Worm (Caenorhabditis elegans): ENCODE data around the gene aps-1.
A peak's percentile ranks its signal among the peaks of the same experiment; 100 is the strongest.

Gene aps-1

DNA sequence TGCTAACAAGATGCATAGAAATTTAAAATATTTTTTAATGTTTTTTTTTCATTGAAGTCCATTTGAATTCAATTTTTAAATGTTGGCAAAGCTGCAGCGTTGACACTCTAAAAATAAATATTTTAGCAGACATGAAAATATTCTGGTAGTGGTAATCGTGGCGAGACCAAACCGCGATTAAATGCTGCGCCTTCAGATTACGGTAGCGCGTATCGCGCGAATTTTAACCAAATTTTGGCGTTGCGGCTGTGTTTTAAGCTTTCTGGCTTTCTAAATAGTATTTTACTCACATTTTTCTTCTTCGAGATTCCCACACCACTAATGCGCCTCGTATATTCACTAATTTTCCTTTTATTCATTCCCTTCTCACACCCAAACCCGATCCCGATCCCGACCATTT lies 21.7 kb upstream of the aps-1 start, which contains the start of gene cpg-4:
Gene cpg-4 (plus strand): TSS at position 303 of the 400 bp plus-strand sequence.
- no peak for TF ChIP-seq dve-1 (tag; optimal IDR thresholded peaks at IDR 0.05)
- no peak for TF ChIP-seq C08G9.2 (tag; optimal IDR thresholded peaks at IDR 0.05)
- no peak for TF ChIP-seq sox-4 (tag; optimal IDR thresholded peaks at IDR 0.05)
- no peak for TF ChIP-seq ceh-14 (tag; optimal IDR thresholded peaks at IDR 0.05)
- TF ChIP-seq K09A11.1 (tag; optimal IDR thresholded peaks at IDR 0.05; ENCODE audit: insufficient read depth) = no peak
- no peak for TF ChIP-seq zip-5 (tag; optimal IDR thresholded peaks at IDR 0.05)
- no peak for TF ChIP-seq unc-86 (tag; optimal IDR thresholded peaks at IDR 0.05)
- no peak for TF ChIP-seq rnt-1 (tag; optimal IDR thresholded peaks at IDR 0.05)

DNA sequence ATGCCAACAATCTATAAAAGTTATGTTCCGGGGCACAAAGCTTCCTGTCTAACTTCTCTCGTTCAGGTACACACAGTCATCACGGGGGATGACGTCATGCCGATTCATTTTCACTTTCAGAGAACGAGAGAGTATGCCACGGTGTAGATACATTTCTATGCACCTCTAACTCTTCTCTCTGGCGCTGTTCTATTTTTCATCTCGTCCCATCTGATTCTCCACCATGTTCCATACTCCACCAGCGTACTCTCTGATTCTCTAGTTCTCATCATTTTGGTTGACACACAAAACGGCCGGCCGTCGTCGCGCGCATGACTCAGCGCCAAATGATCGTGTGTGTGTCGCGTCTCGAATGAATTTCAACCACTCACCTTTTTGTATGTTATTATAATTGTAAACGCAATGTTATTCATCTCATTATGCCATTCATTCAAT lies 17.4 kb upstream of the aps-1 start:
- peak; percentile 83 for TF ChIP-seq ceh-31 (tag; optimal IDR thresholded peaks at IDR 0.05)
- TF ChIP-seq pqm-1 (tag; optimal IDR thresholded peaks at IDR 0.05) = peak; percentile 50
- no peak for TF ChIP-seq syd-9 (tag; optimal IDR thresholded peaks at IDR 0.05)
- no peak for TF ChIP-seq pha-2 (tag; optimal IDR thresholded peaks at IDR 0.05)
- peak; percentile 40 for TF ChIP-seq ceh-34 (tag; optimal IDR thresholded peaks at IDR 0.05)
- peak; percentile 52 for TF ChIP-seq C08G9.2 (tag; optimal IDR thresholded peaks at IDR 0.05)
- TF ChIP-seq elt-4 (tag; optimal IDR thresholded peaks at IDR 0.05) = no peak
- TF ChIP-seq hlh-13 (GFP tag; optimal IDR thresholded peaks at IDR 0.05) = no peak
- TF ChIP-seq npax-4 (tag; optimal IDR thresholded peaks at IDR 0.05) = no peak
- TF ChIP-seq ahr-1 (tag; optimal IDR thresholded peaks at IDR 0.05) = no peak
- TF ChIP-seq ceh-30 (tag; optimal IDR thresholded peaks at IDR 0.05) = no peak
- no peak for TF ChIP-seq madf-2 (tag; optimal IDR thresholded peaks at IDR 0.05)
- TF ChIP-seq pag-3 (tag; optimal IDR thresholded peaks at IDR 0.05; ENCODE audit: borderline replicate concordance) = no peak
- peak; percentile 25 for TF ChIP-seq ref-2 (tag; optimal IDR thresholded peaks at IDR 0.05)
- TF ChIP-seq C38D4.7 (GFP tag; optimal IDR thresholded peaks at IDR 0.05) = no peak
- TF ChIP-seq unc-42 (tag; optimal IDR thresholded peaks at IDR 0.05) = peak; percentile 40
- peak; percentile 70 for TF ChIP-seq tbx-2 (tag; optimal IDR thresholded peaks at IDR 0.05)
- no peak for TF ChIP-seq ceh-14 (tag; optimal IDR thresholded peaks at IDR 0.05)
- no peak for TF ChIP-seq unc-3 (GFP tag; conservative IDR thresholded peaks at IDR 0.05)
- TF ChIP-seq unc-3 (tag; optimal IDR thresholded peaks at IDR 0.05) = no peak
- no peak for TF ChIP-seq zip-5 (tag; optimal IDR thresholded peaks at IDR 0.05)
- TF ChIP-seq hlh-15 (tag; optimal IDR thresholded peaks at IDR 0.05) = no peak
- TF ChIP-seq sox-4 (tag; optimal IDR thresholded peaks at IDR 0.05) = no peak
- no peak for TF ChIP-seq lin-11 (tag; optimal IDR thresholded peaks at IDR 0.05)
- TF ChIP-seq F13H6.1 (tag; optimal IDR thresholded peaks at IDR 0.05) = peak; percentile 73
- no peak for TF ChIP-seq mec-3 (tag; optimal IDR thresholded peaks at IDR 0.05; ENCODE audit: borderline replicate concordance)
- no peak for TF ChIP-seq odd-2 (tag; optimal IDR thresholded peaks at IDR 0.05)
- TF ChIP-seq fax-1 (tag; optimal IDR thresholded peaks at IDR 0.05) = peak; percentile 22
- no peak for TF ChIP-seq che-1 (tag; optimal IDR thresholded peaks at IDR 0.05)
- TF ChIP-seq ceh-2 (tag; optimal IDR thresholded peaks at IDR 0.05) = peak; percentile 5
- TF ChIP-seq sdc-2 (tag; optimal IDR thresholded peaks at IDR 0.05) = no peak
- TF ChIP-seq lim-6 (tag; optimal IDR thresholded peaks at IDR 0.05) = no peak
- no peak for TF ChIP-seq nhr-11 (tag; optimal IDR thresholded peaks at IDR 0.05)
- peak; percentile 55 for TF ChIP-seq ets-4 (tag; optimal IDR thresholded peaks at IDR 0.05)
- TF ChIP-seq ztf-16 (tag; optimal IDR thresholded peaks at IDR 0.05) = peak; percentile 10
- no peak for TF ChIP-seq K09A11.1 (tag; optimal IDR thresholded peaks at IDR 0.05; ENCODE audit: insufficient read depth)
- TF ChIP-seq unc-55 (GFP tag; optimal IDR thresholded peaks at IDR 0.05) = peak; percentile 57
- TF ChIP-seq Y22D7AL.16 (tag; optimal IDR thresholded peaks at IDR 0.05) = no peak
- no peak for TF ChIP-seq sox-2 (GFP tag; IDR thresholded peaks at IDR 0.05)
- TF ChIP-seq ttx-3 (tag; optimal IDR thresholded peaks at IDR 0.05) = no peak
- TF ChIP-seq hlh-30 (tag; optimal IDR thresholded peaks at IDR 0.05; ENCODE audit: insufficient read depth) = peak; percentile 80
- TF ChIP-seq hlh-8 (tag; optimal IDR thresholded peaks at IDR 0.05) = no peak
- TF ChIP-seq elt-2 (tag; optimal IDR thresholded peaks at IDR 0.05) = peak; percentile 41
- no peak for TF ChIP-seq gmeb-2 (tag; optimal IDR thresholded peaks at IDR 0.05)
- TF ChIP-seq ama-1 (optimal IDR thresholded peaks at IDR 0.05) = no peak
- no peak for TF ChIP-seq pros-1 (tag; optimal IDR thresholded peaks at IDR 0.05)
- TF ChIP-seq unc-86 (tag; optimal IDR thresholded peaks at IDR 0.05) = no peak
- TF ChIP-seq tbx-7 (tag; optimal IDR thresholded peaks at IDR 0.05) = no peak
- TF ChIP-seq K02D7.2 (tag; optimal IDR thresholded peaks at IDR 0.05) = no peak
- peak; percentile 69 for TF ChIP-seq dve-1 (tag; optimal IDR thresholded peaks at IDR 0.05)

All from whole organism, late embryonic.